Worm (Caenorhabditis elegans) whole organism, late embryonic: ENCODE measurements around the gene lgg-1.

Source experiments
- C38D4.7 ChIP-seq: fragments of 200-800 bp; sonication (Bioruptor generic); optimal IDR thresholded peaks from 2 replicates; lab custom pipeline; 2018; ENCODE audit warnings: mild to moderate bottlenecking, missing genetic modification characterization, moderate library complexity, missing compliant biosample characterization
- F13H6.1 ChIP-seq: sonication (generic microtip); optimal IDR thresholded peaks from 2 replicates; lab custom pipeline; 2016; ENCODE audit warnings: missing genetic modification characterization, missing compliant biosample characterization
- K02D7.2 ChIP-seq: sonication (generic microtip); optimal IDR thresholded peaks from 2 replicates; lab custom pipeline; 2017; ENCODE audit warnings: mild to moderate bottlenecking, missing genetic modification characterization, missing compliant biosample characterization
- T23F11.4 ChIP-seq: fragments of 200-800 bp; sonication (Bioruptor generic); optimal IDR thresholded peaks from 2 replicates; lab custom pipeline; 2018; ENCODE audit warnings: mild to moderate bottlenecking, missing genetic modification characterization, missing compliant biosample characterization
- Y22D7AL.16 ChIP-seq: sonication (generic microtip); optimal IDR thresholded peaks from 2 replicates; lab custom pipeline; 2016; ENCODE audit warnings: missing genetic modification characterization, missing compliant biosample characterization
- ahr-1 ChIP-seq: sonication (generic microtip); optimal IDR thresholded peaks from 2 replicates; lab custom pipeline; 2016; ENCODE audit warnings: missing genetic modification characterization, missing compliant biosample characterization
- ama-1 ChIP-seq: fragments of 150-350 bp; optimal IDR thresholded peaks from 2 replicates; lab custom pipeline; 2014
- ceh-14 ChIP-seq: sonication (generic microtip); optimal IDR thresholded peaks from 2 replicates; lab custom pipeline; 2016; ENCODE audit warnings: missing genotype, missing genetic modification characterization, missing compliant biosample characterization
- ceh-18 ChIP-seq: sonication (generic microtip); optimal IDR thresholded peaks from 2 replicates; lab custom pipeline; 2016; ENCODE audit warnings: missing genetic modification characterization, missing compliant biosample characterization
- ceh-19 ChIP-seq: fragments of 200-800 bp; sonication (Bioruptor generic); optimal IDR thresholded peaks from 2 replicates; lab custom pipeline; 2018; ENCODE audit warnings: mild to moderate bottlenecking, missing genetic modification characterization, missing compliant biosample characterization
- ceh-2 ChIP-seq: sonication (generic microtip); optimal IDR thresholded peaks from 2 replicates; lab custom pipeline; 2016; ENCODE audit warnings: missing genotype, missing genetic modification characterization, missing compliant biosample characterization
- ceh-22 ChIP-seq: sonication (generic microtip); optimal IDR thresholded peaks from 2 replicates; lab custom pipeline; 2017; ENCODE audit warnings: missing biosample characterization, missing genetic modification characterization
- ceh-30 ChIP-seq: fragments of 150-350 bp; optimal IDR thresholded peaks from 2 replicates; lab custom pipeline; 2014; ENCODE audit warnings: missing biosample characterization, missing genetic modification characterization
- ceh-31 ChIP-seq: sonication (generic microtip); optimal IDR thresholded peaks from 2 replicates; lab custom pipeline; 2016; ENCODE audit warnings: missing genetic modification characterization, missing compliant biosample characterization
- ceh-34 ChIP-seq: sonication (generic microtip); optimal IDR thresholded peaks from 2 replicates; lab custom pipeline; 2016; ENCODE audit warnings: mild to moderate bottlenecking, missing genetic modification characterization, missing compliant biosample characterization
- ceh-45 ChIP-seq: fragments of 200-800 bp; sonication (Bioruptor generic); IDR thresholded peaks from 2 replicates; pipeline ENCODE4 v1.3.6; 2022; ENCODE audit warnings: missing genetic modification reagents, missing genetic modification characterization, missing compliant biosample characterization
- ceh-48 ChIP-seq: sonication (generic microtip); optimal IDR thresholded peaks from 2 replicates; lab custom pipeline; 2016; ENCODE audit warnings: missing genetic modification characterization, inconsistent platforms, missing compliant biosample characterization
- ceh-6 ChIP-seq: fragments of 200-800 bp; sonication (Bioruptor generic); optimal IDR thresholded peaks from 2 replicates; lab custom pipeline; 2018; ENCODE audit warnings: mild to moderate bottlenecking, missing genetic modification characterization, missing compliant biosample characterization
- ceh-9 ChIP-seq: sonication (generic microtip); optimal IDR thresholded peaks from 2 replicates; lab custom pipeline; 2016; ENCODE audit warnings: mild to moderate bottlenecking, missing genetic modification characterization, inconsistent platforms, missing compliant biosample characterization
- che-1 ChIP-seq: sonication (generic microtip); optimal IDR thresholded peaks from 2 replicates; lab custom pipeline; 2016; ENCODE audit warnings: mild to moderate bottlenecking, missing genetic modification characterization, missing compliant biosample characterization
- dve-1 ChIP-seq: sonication (generic microtip); optimal IDR thresholded peaks from 2 replicates; lab custom pipeline; 2017; ENCODE audit warnings: antibody characterized with exemption, mild to moderate bottlenecking, missing genetic modification characterization, missing compliant biosample characterization
- elt-2 ChIP-seq: sonication (generic microtip); optimal IDR thresholded peaks from 2 replicates; lab custom pipeline; 2016; ENCODE audit warnings: missing genetic modification reagents, missing genetic modification characterization, missing compliant biosample characterization
- elt-4 ChIP-seq: sonication (generic microtip); optimal IDR thresholded peaks from 2 replicates; lab custom pipeline; 2016; ENCODE audit warnings: missing genetic modification characterization, missing compliant biosample characterization
- ets-4 ChIP-seq: sonication (generic microtip); optimal IDR thresholded peaks from 2 replicates; lab custom pipeline; 2016; ENCODE audit warnings: missing genetic modification characterization, missing compliant biosample characterization
- eyg-1 ChIP-seq: sonication (generic microtip); optimal IDR thresholded peaks from 2 replicates; lab custom pipeline; 2016; ENCODE audit warnings: missing genotype, missing genetic modification characterization, missing compliant biosample characterization
- fax-1 ChIP-seq: sonication (generic microtip); optimal IDR thresholded peaks from 2 replicates; lab custom pipeline; 2016; ENCODE audit warnings: missing genotype, missing genetic modification characterization, missing compliant biosample characterization
- fkh-10 ChIP-seq: fragments of 150-350 bp; optimal IDR thresholded peaks from 2 replicates; lab custom pipeline; 2014; ENCODE audit warnings: missing biosample characterization, missing genetic modification reagents, missing genetic modification characterization
- fkh-6 ChIP-seq: sonication (generic microtip); optimal IDR thresholded peaks from 2 replicates; lab custom pipeline; 2016; ENCODE audit warnings: missing genetic modification characterization, missing compliant biosample characterization
- gmeb-2 ChIP-seq: sonication (generic microtip); optimal IDR thresholded peaks from 2 replicates; lab custom pipeline; 2016; ENCODE audit warnings: missing genetic modification characterization, inconsistent platforms, missing compliant biosample characterization
- hlh-13 ChIP-seq: fragments of 200-800 bp; sonication (Bioruptor generic); optimal IDR thresholded peaks from 2 replicates; lab custom pipeline; 2018; ENCODE audit warnings: mild to moderate bottlenecking, missing genetic modification characterization, missing compliant biosample characterization
- hlh-30 ChIP-seq: sonication (generic microtip); optimal IDR thresholded peaks from 2 replicates; lab custom pipeline; 2017; ENCODE audit warnings: antibody characterized with exemption, missing genetic modification characterization, missing compliant biosample characterization; ENCODE audit not compliant: insufficient read depth
- lim-6 ChIP-seq: sonication (generic microtip); optimal IDR thresholded peaks from 2 replicates; lab custom pipeline; 2016; ENCODE audit warnings: missing genetic modification characterization, missing compliant biosample characterization
- lin-11 ChIP-seq: fragments of 200-800 bp; sonication (Bioruptor generic); optimal IDR thresholded peaks from 2 replicates; lab custom pipeline; 2018; ENCODE audit warnings: mild to moderate bottlenecking, missing genetic modification characterization, missing compliant biosample characterization
- nfya-1 ChIP-seq: sonication (generic microtip); optimal IDR thresholded peaks from 2 replicates; lab custom pipeline; 2017; ENCODE audit warnings: missing genetic modification characterization, mild to moderate bottlenecking, missing compliant biosample characterization, antibody characterized with exemption, moderate library complexity
- nhr-11 ChIP-seq: fragments of 150-350 bp; optimal IDR thresholded peaks from 2 replicates; lab custom pipeline; 2014; ENCODE audit warnings: missing biosample characterization, missing genetic modification characterization
- nhr-232 ChIP-seq: sonication (generic microtip); optimal IDR thresholded peaks from 2 replicates; lab custom pipeline; 2016; ENCODE audit warnings: missing genetic modification characterization, missing compliant biosample characterization
- npax-4 ChIP-seq: sonication (generic microtip); optimal IDR thresholded peaks from 2 replicates; lab custom pipeline; 2016; ENCODE audit warnings: missing genetic modification characterization, missing compliant biosample characterization
- pat-9 ChIP-seq: fragments of 200-800 bp; sonication (Bioruptor generic); optimal IDR thresholded peaks from 2 replicates; lab custom pipeline; 2018; ENCODE audit warnings: mild to moderate bottlenecking, missing genetic modification characterization, moderate library complexity, missing compliant biosample characterization
- pax-1 ChIP-seq: fragments of 150-350 bp; optimal IDR thresholded peaks from 2 replicates; lab custom pipeline; 2014; ENCODE audit warnings: missing biosample characterization, missing genetic modification characterization
- pha-2 ChIP-seq: sonication (generic microtip); optimal IDR thresholded peaks from 2 replicates; lab custom pipeline; 2017; ENCODE audit warnings: mild to moderate bottlenecking, missing genetic modification characterization, missing compliant biosample characterization
- pha-4 ChIP-seq: fragments of 150-350 bp; optimal IDR thresholded peaks from 2 replicates; lab custom pipeline; 2018; ENCODE audit warnings: missing biosample characterization, missing genetic modification reagents, missing genetic modification characterization
- pqm-1 ChIP-seq: sonication (generic microtip); optimal IDR thresholded peaks from 2 replicates; lab custom pipeline; 2016; ENCODE audit warnings: missing genetic modification characterization, missing compliant biosample characterization
- pros-1 ChIP-seq: fragments of 150-350 bp; optimal IDR thresholded peaks from 2 replicates; lab custom pipeline; 2014; ENCODE audit warnings: missing biosample characterization, missing genetic modification reagents, missing genetic modification characterization
- ref-2 ChIP-seq: sonication (generic microtip); optimal IDR thresholded peaks from 2 replicates; lab custom pipeline; 2016; ENCODE audit warnings: missing genetic modification characterization, missing compliant biosample characterization
- sox-2 ChIP-seq: fragments of 200-800 bp; sonication (Bioruptor generic); IDR thresholded peaks from 2 replicates; pipeline ENCODE4 v1.3.6; 2022; ENCODE audit warnings: missing genetic modification reagents, missing genetic modification characterization, missing compliant biosample characterization
- sox-4 ChIP-seq: sonication (generic microtip); optimal IDR thresholded peaks from 2 replicates; lab custom pipeline; 2017; ENCODE audit warnings: mild to moderate bottlenecking, missing genetic modification characterization, inconsistent platforms, missing compliant biosample characterization
- syd-9 ChIP-seq: sonication (generic microtip); optimal IDR thresholded peaks from 2 replicates; lab custom pipeline; 2016; ENCODE audit warnings: mild to moderate bottlenecking, missing genetic modification characterization, moderate library complexity, missing compliant biosample characterization
- tbx-2 ChIP-seq: sonication (generic microtip); optimal IDR thresholded peaks from 2 replicates; lab custom pipeline; 2016; ENCODE audit warnings: missing genetic modification characterization, missing compliant biosample characterization
- ttx-3 ChIP-seq: sonication (generic microtip); optimal IDR thresholded peaks from 2 replicates; lab custom pipeline; 2016; ENCODE audit warnings: missing genetic modification reagents, missing genetic modification characterization, missing compliant biosample characterization
- unc-3 ChIP-seq, 2 experiments: fragments of 200-800 bp in 1 of 2; sonication (Bioruptor generic) in 1 of 2; sonication (generic microtip) in 1 of 2; conservative IDR thresholded peaks in 1 of 2; optimal IDR thresholded peaks in 1 of 2; 2 replicates each; pipeline versions ENCODE4 v1.3.6 to Lab custom; 2016 to 2022; ENCODE audit warnings: missing compliant biosample characterization in 2 of 2, missing genetic modification characterization in 2 of 2, missing genetic modification reagents in 1 of 2
- unc-55 ChIP-seq: sonication (generic microtip); optimal IDR thresholded peaks from 2 replicates; lab custom pipeline; 2017; ENCODE audit warnings: missing biosample characterization, missing genetic modification reagents, missing genetic modification characterization
- zip-5 ChIP-seq: sonication (generic microtip); optimal IDR thresholded peaks from 2 replicates; lab custom pipeline; 2016; ENCODE audit warnings: missing genetic modification characterization, missing compliant biosample characterization

The lgg-1 gene

DNA sequence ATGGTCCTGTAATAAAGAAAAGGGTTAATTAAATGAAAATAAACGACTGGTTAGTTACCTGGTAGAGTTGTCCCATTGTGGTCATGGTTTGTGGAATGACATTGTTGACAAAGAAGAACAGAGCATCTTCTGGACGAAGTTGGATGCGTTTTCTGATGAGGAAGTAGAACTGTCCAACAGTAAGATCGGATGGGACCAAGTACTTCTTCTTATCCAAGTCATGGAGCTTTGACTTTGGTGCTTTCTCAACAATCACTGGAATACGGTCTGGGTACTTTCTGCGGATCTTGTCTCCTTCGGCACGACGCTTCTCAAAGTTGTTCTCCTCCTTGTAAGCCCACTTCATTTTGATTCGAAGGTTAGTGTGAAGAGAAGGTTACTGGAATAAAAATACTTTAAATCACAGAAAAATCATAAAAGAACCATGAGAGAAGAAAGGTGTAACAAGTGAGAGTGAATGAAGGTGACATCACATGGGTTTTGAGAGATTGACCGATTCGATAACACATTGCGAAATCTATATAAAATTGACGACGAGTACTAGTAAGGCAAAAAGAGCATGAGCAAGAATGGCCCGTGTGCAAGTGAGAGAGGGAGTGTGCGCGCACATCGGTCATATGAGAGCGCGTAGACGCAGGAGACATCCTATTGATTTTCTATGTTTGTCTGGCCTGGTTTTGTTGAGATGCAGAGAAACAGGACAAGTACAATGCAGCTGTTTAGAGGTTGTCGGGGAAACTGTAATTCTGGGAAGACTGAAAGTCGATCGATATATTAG is at the start of gene lgg-1:
lgg-1 (minus strand) TSS at position 379 of the 778 bp plus-strand sequence.
- TF ChIP-seq elt-4 (tag; lab: Kevin White, UChicago) (no peak), ahr-1 (no peak), pat-9 (no peak), ceh-18 (tag; lab: Kevin White, UChicago) (peak; percentile 24), lin-11 (no peak), ceh-34 (tag; lab: Kevin White, UChicago) (no peak), npax-4 (tag; lab: Kevin White, UChicago) (no peak), unc-55 (GFP tag; lab: Kevin White, UChicago) (peak; percentile 2), Y22D7AL.16 (tag; lab: Kevin White, UChicago) (no peak), tbx-2 (peak; percentile 43), T23F11.4 (no peak), syd-9 (tag; lab: Kevin White, UChicago) (no peak), ceh-2 (no peak), ets-4 (tag; lab: Kevin White, UChicago) (no peak), F13H6.1 (tag; lab: Kevin White, UChicago) (no peak), ceh-45 (no peak), lim-6 (tag; lab: Kevin White, UChicago) (no peak), che-1 (no peak), fax-1 (tag; lab: Kevin White, UChicago) (no peak), pax-1 (tag; lab: Kevin White, UChicago) (peak; percentile 33), ref-2 (tag; lab: Kevin White, UChicago) (no peak), ceh-6 (GFP tag; lab: Kevin White, UChicago) (no peak), pros-1 (tag; lab: Kevin White, UChicago) (no peak), pha-2 (tag; lab: Kevin White, UChicago) (no peak), dve-1 (tag; lab: Kevin White, UChicago) (no peak), sox-2 (GFP tag; lab: Robert Waterston, UW) (no peak), pha-4 (tag; lab: Kevin White, UChicago) (no peak), elt-2 (tag; lab: Kevin White, UChicago) (no peak), nhr-11 (tag; lab: Kevin White, UChicago) (no peak), nhr-232 (tag; lab: Kevin White, UChicago) (no peak), gmeb-2 (tag; lab: Kevin White, UChicago) (no peak), pqm-1 (tag; lab: Kevin White, UChicago) (no peak), eyg-1 (tag; lab: Kevin White, UChicago) (no peak), ttx-3 (tag; lab: Kevin White, UChicago) (no peak), unc-3 (GFP tag; conservative IDR thresholded peaks at IDR 0.05; lab: Robert Waterston, UW) (0 out of 2 replicates have a peak, but pooled peaks have one; percentile 31), unc-3 (tag; optimal IDR thresholded peaks at IDR 0.05; lab: Kevin White, UChicago) (no peak), ceh-48 (tag; lab: Kevin White, UChicago) (peak; percentile 95), ceh-19 (GFP tag; lab: Kevin White, UChicago) (no peak), ceh-9 (no peak), hlh-30 (tag; lab: Kevin White, UChicago) (peak; percentile 89), ceh-31 (tag; lab: Kevin White, UChicago) (peak; percentile 24), fkh-10 (no peak), fkh-6 (tag; lab: Kevin White, UChicago) (no peak), ceh-22 (tag; lab: Kevin White, UChicago) (no peak), hlh-13 (GFP tag; lab: Kevin White, UChicago) (no peak), K02D7.2 (tag; lab: Kevin White, UChicago) (no peak), ceh-14 (tag; lab: Kevin White, UChicago) (no peak), ama-1 (lab: Kevin White, UChicago) (no peak), nfya-1 (tag; lab: Kevin White, UChicago) (peak; percentile 39), zip-5 (tag; lab: Kevin White, UChicago) (no peak), C38D4.7 (GFP tag; lab: Kevin White, UChicago) (no peak), ceh-30 (tag; lab: Kevin White, UChicago) (no peak), sox-4 (no peak)
